Worm (Caenorhabditis elegans) whole organism, late embryonic: ENCODE measurements around the gene clec-26.

ENCODE experiments used
- ama-1 ChIP-seq: fragments of 150-350 bp; optimal IDR thresholded peaks from 2 replicates; lab custom pipeline; 2014
- ceh-34 ChIP-seq: sonication (generic microtip); optimal IDR thresholded peaks from 2 replicates; lab custom pipeline; 2016; ENCODE audit warnings: mild to moderate bottlenecking, missing genetic modification characterization, missing compliant biosample characterization
- nhr-11 ChIP-seq: fragments of 150-350 bp; optimal IDR thresholded peaks from 2 replicates; lab custom pipeline; 2014; ENCODE audit warnings: missing biosample characterization, missing genetic modification characterization
- pha-4 ChIP-seq: fragments of 150-350 bp; optimal IDR thresholded peaks from 2 replicates; lab custom pipeline; 2018; ENCODE audit warnings: missing biosample characterization, missing genetic modification reagents, missing genetic modification characterization
- unc-86 ChIP-seq: sonication (generic microtip); optimal IDR thresholded peaks from 2 replicates; lab custom pipeline; 2016; ENCODE audit warnings: missing genetic modification characterization, missing compliant biosample characterization

- TF ChIP-seq unc-86 (tag; lab: Kevin White, UChicago) (no peak), ceh-34 (tag; lab: Kevin White, UChicago) (no peak), nhr-11 (tag; lab: Kevin White, UChicago) (no peak), ama-1 (no peak), pha-4 (tag; lab: Kevin White, UChicago) (no peak)
Observed at ce11 chrV:16861719-16862118, 13.3 kb downstream of the clec-26 start, which contains the start of the genes clec-32 and clec-24.
